Fruit fly (Drosophila melanogaster) whole organism, wandering third instar larva: Measurements from ENCODE around the gene CG43725.

Source experiments
- Abd-B ChIP-seq: fragments of >200 bp; optimal IDR thresholded peaks from 2 replicates; lab custom pipeline; 2017; ENCODE audit warnings: missing biosample characterization, missing genetic modification characterization
- CG32264 ChIP-seq: fragments of 200-800 bp; sonication (Bioruptor generic); optimal IDR thresholded peaks from 2 replicates; lab custom pipeline; 2016; ENCODE audit warnings: missing biosample characterization, missing genetic modification characterization
- CrebA ChIP-seq: fragments of 200-800 bp; sonication (Bioruptor generic); optimal IDR thresholded peaks from 2 replicates; lab custom pipeline; 2016; ENCODE audit warnings: missing biosample characterization, mild to moderate bottlenecking, missing genetic modification characterization, borderline replicate concordance
- Dfd ChIP-seq: fragments of >200 bp; optimal IDR thresholded peaks from 2 replicates; lab custom pipeline; 2017; ENCODE audit warnings: missing biosample characterization, missing genetic modification characterization
- Dif ChIP-seq: fragments of 200-275, 200-300 bp; sonication (Bioruptor generic); optimal IDR thresholded peaks from 2 replicates; lab custom pipeline; 2018; ENCODE audit warnings: missing biosample characterization, missing genetic modification characterization; ENCODE audit not compliant: partially characterized antibody
- GATAd ChIP-seq: sonication (Bioruptor generic); optimal IDR thresholded peaks from 2 replicates; lab custom pipeline; 2016; ENCODE audit warnings: missing biosample characterization, missing genetic modification characterization
- HLH106 ChIP-seq: fragments of 200-800 bp; optimal IDR thresholded peaks from 3 replicates; lab custom pipeline; 2019; ENCODE audit warnings: missing biosample characterization, mild to moderate bottlenecking, missing genetic modification characterization, moderate library complexity
- Hr78 ChIP-seq: fragments of >200 bp; optimal IDR thresholded peaks from 2 replicates; lab custom pipeline; 2017; ENCODE audit warnings: missing biosample characterization, missing genetic modification characterization
- Jra ChIP-seq: sonication (Bioruptor generic); optimal IDR thresholded peaks from 2 replicates; lab custom pipeline; 2016; ENCODE audit warnings: missing biosample characterization, missing genetic modification characterization
- Mio ChIP-seq: sonication (Bioruptor generic); optimal IDR thresholded peaks from 2 replicates; lab custom pipeline; 2016; ENCODE audit warnings: missing biosample characterization, missing genetic modification characterization
- Myc ChIP-seq: fragments of >200 bp; optimal IDR thresholded peaks from 2 replicates; lab custom pipeline; 2017
- N ChIP-seq: fragments of >200 bp; optimal IDR thresholded peaks from 2 replicates; lab custom pipeline; 2018; ENCODE audit warnings: missing biosample characterization, missing external identifiers, missing genetic modification characterization
- OdsH ChIP-seq: fragments of 200-800 bp; sonication (Bioruptor generic); optimal IDR thresholded peaks from 2 replicates; lab custom pipeline; 2016; ENCODE audit warnings: missing biosample characterization, mild to moderate bottlenecking, missing genetic modification characterization
- Rel ChIP-seq, 2 experiments: fragments of 200-800 bp; sonication (Bioruptor generic) in 1 of 2; optimal IDR thresholded peaks; 2 replicates in 1 of 2; 3 replicates in 1 of 2; lab custom pipeline; 2016 to 2019; ENCODE audit warnings: mild to moderate bottlenecking in 2 of 2, missing biosample characterization in 2 of 2, missing genetic modification characterization in 2 of 2, moderate library complexity in 1 of 2
- br ChIP-seq: fragments of 200-800 bp; sonication (Bioruptor generic); optimal IDR thresholded peaks from 2 replicates; lab custom pipeline; 2016; ENCODE audit warnings: missing biosample characterization, missing genetic modification characterization
- brk ChIP-seq: fragments of 200-800 bp; sonication (Bioruptor generic); optimal IDR thresholded peaks from 2 replicates; lab custom pipeline; 2016; ENCODE audit warnings: missing biosample characterization, mild to moderate bottlenecking, missing genetic modification characterization
- dl ChIP-seq, 2 experiments: fragments of 175-275, 200-275 bp in 1 of 2; fragments of 200-275 bp in 1 of 2; sonication (Bioruptor generic); optimal IDR thresholded peaks; lab custom pipeline; 2018; ENCODE audit warnings: mild to moderate bottlenecking in 2 of 2, missing biosample characterization in 2 of 2, missing genetic modification characterization in 2 of 2, moderate library complexity in 2 of 2; ENCODE audit not compliant: partially characterized antibody in 2 of 2, insufficient read depth in 1 of 2
- dmrt93B ChIP-seq: fragments of 200-800 bp; sonication (Bioruptor generic); optimal IDR thresholded peaks from 2 replicates; lab custom pipeline; 2018; ENCODE audit warnings: missing biosample characterization, mild to moderate bottlenecking, missing genetic modification characterization
- dsf ChIP-seq: sonication (Bioruptor generic); optimal IDR thresholded peaks from 2 replicates; lab custom pipeline; 2016; ENCODE audit warnings: missing biosample characterization, missing genetic modification characterization, borderline replicate concordance
- ey ChIP-seq: fragments of 200-800 bp; sonication (Bioruptor generic); optimal IDR thresholded peaks from 2 replicates; lab custom pipeline; 2016; ENCODE audit warnings: missing biosample characterization, missing genetic modification characterization
- foxo ChIP-seq, 2 experiments: fragments of 200-800 bp; sonication (Bioruptor generic); optimal IDR thresholded peaks; 2 replicates in 1 of 2; 3 replicates in 1 of 2; lab custom pipeline; 2016 to 2017; ENCODE audit warnings: missing biosample characterization in 2 of 2, missing genetic modification characterization in 2 of 2
- fru ChIP-seq: fragments of 200-800 bp; sonication (Bioruptor generic); optimal IDR thresholded peaks from 3 replicates; lab custom pipeline; 2016; ENCODE audit warnings: missing biosample characterization, mild to moderate bottlenecking, missing genetic modification characterization
- h ChIP-seq: fragments of 200-800 bp; sonication (Bioruptor generic); optimal IDR thresholded peaks from 3 replicates; lab custom pipeline; 2016; ENCODE audit warnings: missing biosample characterization, mild to moderate bottlenecking, missing genetic modification characterization
- jim ChIP-seq: fragments of 175-275, 200-325 bp; sonication (Bioruptor generic); optimal IDR thresholded peaks from 2 replicates; lab custom pipeline; 2016; ENCODE audit warnings: missing biosample characterization, mild to moderate bottlenecking, missing genetic modification characterization
- lola ChIP-seq: fragments of >200 bp; optimal IDR thresholded peaks from 2 replicates; lab custom pipeline; 2017; ENCODE audit warnings: missing biosample characterization, missing genetic modification characterization
- pan ChIP-seq: fragments of >200 bp; optimal IDR thresholded peaks from 2 replicates; lab custom pipeline; 2017
- psq ChIP-seq: fragments of 200-800 bp; sonication (Bioruptor generic); optimal IDR thresholded peaks from 3 replicates; lab custom pipeline; 2017; ENCODE audit warnings: missing biosample characterization, mild to moderate bottlenecking, missing genetic modification characterization, moderate library complexity
- rgr ChIP-seq: fragments of 200-800 bp; sonication (Bioruptor generic); optimal IDR thresholded peaks from 3 replicates; lab custom pipeline; 2016; ENCODE audit warnings: missing biosample characterization, mild to moderate bottlenecking, missing genetic modification characterization
- sage ChIP-seq: fragments of 200-800 bp; sonication (Bioruptor generic); optimal IDR thresholded peaks from 2 replicates; lab custom pipeline; 2016; ENCODE audit warnings: missing biosample characterization, mild to moderate bottlenecking, missing genetic modification characterization
- sv ChIP-seq: fragments of 200-800 bp; sonication (Bioruptor generic); optimal IDR thresholded peaks from 3 replicates; lab custom pipeline; 2016; ENCODE audit warnings: missing biosample characterization, missing genetic modification characterization
- tai ChIP-seq: sonication (Bioruptor generic); optimal IDR thresholded peaks from 2 replicates; lab custom pipeline; 2016; ENCODE audit warnings: missing biosample characterization, missing genetic modification characterization
- woc ChIP-seq: sonication (Bioruptor generic); optimal IDR thresholded peaks from 2 replicates; lab custom pipeline; 2016; ENCODE audit warnings: missing biosample characterization, mild to moderate bottlenecking, missing genetic modification characterization

Gene CG43725

DNA sequence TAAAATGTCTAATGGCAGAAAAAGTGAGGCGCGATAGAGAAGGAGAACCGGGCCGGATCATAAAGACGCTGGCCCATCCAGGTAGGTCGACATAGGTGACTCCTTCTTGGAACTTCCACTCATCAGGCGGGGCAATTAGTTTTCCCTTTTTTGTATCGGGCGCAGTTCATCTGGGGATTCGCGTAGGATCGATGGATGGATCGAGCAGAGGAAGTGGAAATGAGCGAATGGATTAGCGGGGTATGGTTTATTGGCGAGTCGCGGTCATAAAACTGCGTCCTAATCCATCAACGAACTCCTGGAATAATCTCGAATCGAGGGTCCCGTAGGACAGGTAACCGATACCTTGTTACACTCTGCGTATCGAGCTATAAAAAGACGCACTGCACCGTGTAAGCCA is at the start of gene CG43725:
CG43725 (plus strand) TSS at position 400 of the 400 bp plus-strand sequence.
- TF ChIP-seq br (GFP tag; lab: Kevin White, UChicago) (no peak), Rel (GFP tag; optimal IDR thresholded peaks at IDR 0.05; lab: Kevin White, UChicago) (no peak), Rel (tag; optimal IDR thresholded peaks at IDR 0.05; lab: Kevin White, UChicago) (no peak), pan (lab: Kevin White, UChicago) (no peak), ey (no peak), woc (GFP tag; lab: Kevin White, UChicago) (no peak), Abd-B (no peak), h (GFP tag; lab: Kevin White, UChicago) (no peak), Myc (no peak), Dfd (GFP tag; lab: Kevin White, UChicago) (no peak), sage (GFP tag; lab: Kevin White, UChicago) (no peak), lola (GFP tag; lab: Kevin White, UChicago) (no peak)

DNA sequence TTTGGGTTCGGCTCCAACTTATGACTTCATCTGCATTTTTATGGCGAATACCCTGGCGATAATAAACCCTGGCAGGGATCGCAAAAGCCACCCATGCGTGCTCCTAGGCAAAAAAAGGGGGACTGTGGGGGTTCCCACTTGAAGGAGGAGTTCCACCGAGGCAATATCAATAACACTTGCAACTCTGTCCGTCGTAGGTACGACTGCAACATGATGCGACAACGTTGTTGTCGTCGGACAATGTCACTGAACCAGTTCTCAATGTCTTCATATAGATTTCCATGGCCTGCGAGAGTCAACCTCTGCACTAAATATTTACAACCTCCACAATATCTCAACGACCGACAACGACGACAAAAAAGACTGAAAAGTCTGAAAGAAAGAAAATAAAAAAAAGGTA is 48.1 kb upstream of the CG43725 start:
- no peak for TF ChIP-seq Myc
- TF ChIP-seq ey = no peak
- no peak for TF ChIP-seq N (GFP tag; lab: Kevin White, UChicago)
- TF ChIP-seq Dfd (GFP tag; lab: Kevin White, UChicago) = no peak
- no peak for TF ChIP-seq fru
- no peak for TF ChIP-seq pan (lab: Kevin White, UChicago)
- no peak for TF ChIP-seq foxo (GFP tag; optimal IDR thresholded peaks at IDR 0.05; lab: Kevin White, UChicago)
- no peak for TF ChIP-seq brk

DNA sequence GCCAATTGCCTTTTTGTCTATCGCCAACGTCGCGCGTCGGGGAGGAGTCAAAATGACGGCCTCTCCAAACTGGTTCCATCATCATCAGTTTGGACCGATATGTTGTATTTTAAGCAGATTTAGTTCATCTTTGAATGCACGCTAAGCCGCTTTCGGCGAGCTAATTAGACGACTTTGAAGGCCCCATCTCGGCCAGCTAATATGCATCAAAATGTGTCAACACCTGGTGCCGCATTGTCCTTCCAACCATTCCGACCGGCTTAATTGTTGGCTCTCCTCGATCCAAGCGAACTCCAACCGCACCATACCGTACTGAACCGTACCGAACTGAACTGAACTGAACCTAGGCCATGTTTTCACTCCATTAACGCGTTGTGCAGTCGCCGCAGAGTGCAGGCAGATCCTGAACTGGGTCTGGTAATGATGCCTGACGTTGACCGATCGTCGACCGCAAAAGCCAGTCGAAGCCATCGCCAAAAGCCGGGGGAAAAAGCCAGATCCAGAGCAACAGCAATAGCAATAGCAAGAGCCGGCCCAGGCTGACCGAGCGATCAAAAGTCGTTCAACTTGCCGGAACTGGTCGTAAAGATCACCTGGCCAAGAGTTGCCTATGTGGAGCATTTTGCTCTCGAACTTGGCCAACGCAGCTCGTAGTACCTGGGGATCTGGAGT is 47.4 kb upstream of the CG43725 start:
- TF ChIP-seq Dif (GFP tag; lab: Kevin White, UChicago) (no peak), Jra (GFP tag; lab: Kevin White, UChicago) (no peak), fru (no peak), N (GFP tag; lab: Kevin White, UChicago) (no peak), jim (GFP tag; lab: Kevin White, UChicago) (no peak), sage (GFP tag; lab: Kevin White, UChicago) (no peak), Myc (no peak), sv (GFP tag; lab: Kevin White, UChicago) (no peak), Hr78 (GFP tag; lab: Kevin White, UChicago) (no peak), dmrt93B (GFP tag; lab: Kevin White, UChicago) (no peak), brk (no peak), rgr (GFP tag; lab: Kevin White, UChicago) (no peak), foxo (GFP tag; optimal IDR thresholded peaks at IDR 0.05; lab: Kevin White, UChicago) (no peak), Dfd (GFP tag; lab: Kevin White, UChicago) (no peak), woc (GFP tag; lab: Kevin White, UChicago) (no peak), tai (no peak), lola (GFP tag; lab: Kevin White, UChicago) (no peak), HLH106 (tag; lab: Kevin White, UChicago) (no peak), ey (no peak), OdsH (GFP tag; lab: Kevin White, UChicago) (no peak)

DNA sequence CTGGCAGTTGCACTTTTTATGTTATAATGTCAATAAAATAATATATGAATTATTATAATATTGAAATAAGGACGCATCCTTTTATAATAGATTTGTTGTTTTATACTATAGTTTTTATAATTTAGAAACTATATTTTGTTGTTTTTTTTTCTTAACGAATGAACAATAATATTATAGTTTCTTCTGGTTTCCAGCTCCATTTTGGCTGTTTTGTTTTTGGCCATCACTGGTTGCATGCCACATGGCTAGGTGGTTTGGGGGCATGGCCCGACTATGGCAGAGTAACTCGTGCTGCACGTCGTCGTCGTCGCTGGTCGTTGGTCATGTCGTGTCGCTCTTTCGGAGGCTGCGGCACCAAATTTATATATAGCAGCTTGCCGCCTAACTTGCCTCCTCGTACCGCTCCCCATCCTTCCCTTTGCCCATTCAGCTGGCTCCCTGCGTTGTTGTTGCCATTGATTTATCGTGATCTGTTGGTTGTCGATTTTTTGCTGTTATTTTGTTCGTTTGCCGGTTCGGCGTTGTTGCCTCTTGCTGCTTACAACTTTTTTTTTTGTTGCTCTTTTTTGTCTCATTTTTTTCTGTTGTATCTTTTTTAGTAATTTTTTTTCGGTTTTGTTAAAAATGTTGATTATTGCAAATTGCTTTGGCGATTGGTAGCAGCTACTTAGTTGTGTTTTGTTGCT is 42.9 kb upstream of the CG43725 start:
- TF ChIP-seq pan (lab: Kevin White, UChicago) = no peak
- no peak for TF ChIP-seq CG32264 (GFP tag; lab: Kevin White, UChicago)
- TF ChIP-seq CrebA = no peak
- no peak for TF ChIP-seq dsf (GFP tag; lab: Kevin White, UChicago)
- no peak for TF ChIP-seq Abd-B
- TF ChIP-seq brk = no peak
- no peak for TF ChIP-seq GATAd (GFP tag; lab: Kevin White, UChicago)
- no peak for TF ChIP-seq N (GFP tag; lab: Kevin White, UChicago)
- no peak for TF ChIP-seq psq (GFP tag; lab: Kevin White, UChicago)
- no peak for TF ChIP-seq br (GFP tag; lab: Kevin White, UChicago)
- no peak for TF ChIP-seq tai
- no peak for TF ChIP-seq sage (GFP tag; lab: Kevin White, UChicago)
- TF ChIP-seq ey = no peak
- TF ChIP-seq Myc = no peak
- no peak for TF ChIP-seq Mio
- TF ChIP-seq dl (GFP tag; optimal IDR thresholded peaks at IDR 0.05; lab: Kevin White, UChicago; ENCODE audit: insufficient read depth in 1 of 2, partially characterized antibody in 2 of 2) = no peak
